Worm (Caenorhabditis elegans): Measurements from ENCODE around the gene Y17D7C.1.
A peak's percentile ranks its signal among the peaks of the same experiment; 100 is the strongest.

The Y17D7C.1 gene

DNA sequence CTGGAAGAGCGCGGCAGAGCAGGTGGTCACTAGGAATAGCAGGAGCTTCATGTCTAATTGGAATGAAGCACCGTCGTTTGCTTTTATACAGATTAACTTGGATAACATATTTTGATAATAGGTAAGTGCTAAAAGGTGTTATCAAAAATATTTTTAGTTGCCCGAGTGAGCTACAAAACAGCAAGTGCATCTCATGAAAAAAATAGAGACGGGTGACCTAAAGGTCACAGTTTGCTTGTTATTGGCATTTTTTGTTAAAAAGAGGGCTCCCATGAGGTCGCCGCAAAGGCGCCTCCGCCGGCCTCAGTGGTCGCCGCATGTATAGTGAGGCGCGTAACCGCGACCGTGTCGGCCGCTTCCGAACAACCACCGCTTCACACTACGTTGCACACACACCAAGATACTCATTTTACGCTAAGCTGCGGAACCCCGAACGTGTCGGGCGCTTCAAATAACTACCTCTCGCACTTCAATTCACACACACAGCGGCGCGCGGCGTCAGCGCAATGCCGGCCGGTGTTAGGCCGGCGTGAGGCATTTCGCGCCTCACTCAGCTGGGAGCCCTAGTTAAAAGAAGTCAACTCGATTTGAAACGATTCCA lies 23.1 kb downstream of the Y17D7C.1 start, which contains the start of gene asp-19:
asp-19 (minus strand) TSS at position 51 of the 601 bp plus-strand sequence.
- no peak for TF ChIP-seq rec-8 (tag; optimal IDR thresholded peaks at IDR 0.05)
- no peak for TF ChIP-seq B0261.1 (tag; optimal IDR thresholded peaks at IDR 0.05)
- no peak; the same call in 1 of the 2 replicates for TF ChIP-seq egrh-3 (GFP tag; IDR thresholded peaks at IDR 0.05)
- TF ChIP-seq lin-26 (GFP tag; IDR thresholded peaks at IDR 0.05) = no peak
- TF ChIP-seq snpc-4 (GFP tag; optimal IDR thresholded peaks at IDR 0.05) = no peak
- peak in 1 of 4 experiments; percentile 51 for TF ChIP-seq snpc-4 (tag; optimal IDR thresholded peaks at IDR 0.05)
- TF ChIP-seq madf-3 (GFP tag; IDR thresholded peaks at IDR 0.05) = no peak
- no peak for TF ChIP-seq aptf-2 (GFP tag; conservative IDR thresholded peaks at IDR 0.05)
- TF ChIP-seq Y53G8AR.9 (GFP tag; conservative IDR thresholded peaks at IDR 0.05) = no peak
- peak; percentile 65 for TF ChIP-seq zfh-2 (GFP tag; conservative IDR thresholded peaks at IDR 0.05)
- TF ChIP-seq hlh-26 (GFP tag; conservative IDR thresholded peaks at IDR 0.05) = no peak
- TF ChIP-seq ets-4 (GFP tag; optimal IDR thresholded peaks at IDR 0.05) = no peak
- TF ChIP-seq Y95B8A.8 (GFP tag; IDR thresholded peaks at IDR 0.05) = no peak
- no peak for TF ChIP-seq ztf-3 (GFP tag; optimal IDR thresholded peaks at IDR 0.05)
- no peak for TF ChIP-seq tbx-9 (tag; optimal IDR thresholded peaks at IDR 0.05; ENCODE audit: borderline replicate concordance)

ce11 chrV:18731579-18732041 lies 25.2 kb downstream of the Y17D7C.1 start, which contains the start of the genes asp-18 and scl-19:
Gene asp-18 (minus strand): TSS chrV:18731679.
Gene scl-19 (plus strand): TSS chrV:18731991.
- no peak for TF ChIP-seq F10E7.11 (tag; optimal IDR thresholded peaks at IDR 0.05)
- 0 out of 2 replicates have a peak, but pooled peaks have one; percentile 24 for TF ChIP-seq nfya-2 (GFP tag; IDR thresholded peaks at IDR 0.05)

ce11 chrV:18733942-18734341 lies 27.6 kb downstream of the Y17D7C.1 start:
- TF ChIP-seq ceh-100 (GFP tag; IDR thresholded peaks at IDR 0.05) (no peak), ceh-27 (GFP tag; optimal IDR thresholded peaks at IDR 0.05) (no peak), cebp-1 (GFP tag; IDR thresholded peaks at IDR 0.05) (no peak), cebp-1 (tag; optimal IDR thresholded peaks at IDR 0.05) (no peak), hsf-1 (GFP tag; IDR thresholded peaks at IDR 0.05) (no peak), madf-10 (tag; optimal IDR thresholded peaks at IDR 0.05) (no peak), madf-6 (GFP tag; IDR thresholded peaks at IDR 0.05) (no peak), B0035.1 (tag; optimal IDR thresholded peaks at IDR 0.05) (no peak), lin-54 (GFP tag; optimal IDR thresholded peaks at IDR 0.05) (no peak), F57C9.4 (tag; optimal IDR thresholded peaks at IDR 0.05) (no peak), mxl-1 (tag; optimal IDR thresholded peaks at IDR 0.05) (no peak), bed-1 (GFP tag; IDR thresholded peaks at IDR 0.05) (no peak), ceh-40 (GFP tag; IDR thresholded peaks at IDR 0.05) (no peak), mcd-1 (GFP tag; IDR thresholded peaks at IDR 0.05) (no peak), F23B12.7 (tag; optimal IDR thresholded peaks at IDR 0.05; ENCODE audit: insufficient read depth) (no peak)

DNA sequence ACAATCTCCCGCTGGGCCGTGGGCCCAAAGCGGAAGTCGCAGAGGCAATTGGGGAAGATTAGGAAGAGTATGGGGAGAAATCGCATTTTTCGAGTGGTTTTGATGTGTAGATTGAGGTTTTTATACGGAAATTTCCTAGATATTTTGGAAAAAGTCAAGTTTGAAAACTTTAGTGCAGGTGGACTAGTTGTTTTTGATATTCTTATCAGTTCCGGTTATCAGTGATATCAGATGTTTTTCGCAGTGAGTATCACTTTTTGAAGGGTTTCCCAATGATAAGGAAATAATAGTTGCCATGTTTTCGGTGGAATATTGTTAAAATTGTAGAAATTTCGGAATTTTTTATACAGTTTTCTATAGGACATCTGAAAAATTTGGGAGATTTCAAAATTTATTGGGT lies 28.0 kb downstream of the Y17D7C.1 start, which contains the start of gene scl-20:
scl-20 (minus strand) TSS at position 101 of the 400 bp plus-strand sequence.
- TF ChIP-seq D2030.7 (GFP tag; IDR thresholded peaks at IDR 0.05) (no peak), sdz-38 (tag; optimal IDR thresholded peaks at IDR 0.05) (no peak), F22D6.2 (tag; optimal IDR thresholded peaks at IDR 0.05) (no peak), dox-1 (GFP tag; IDR thresholded peaks at IDR 0.05) (no peak), nfyb-1 (GFP tag; IDR thresholded peaks at IDR 0.05) (no peak), ceh-58 (GFP tag; IDR thresholded peaks at IDR 0.05) (no peak), bed-2 (GFP tag; IDR thresholded peaks at IDR 0.05) (no peak), dpff-1 (tag; optimal IDR thresholded peaks at IDR 0.05) (no peak), tlf-1 (GFP tag; optimal IDR thresholded peaks at IDR 0.05) (no peak), hmg-20 (GFP tag; IDR thresholded peaks at IDR 0.05) (no peak)
